Fruit fly (Drosophila melanogaster): Measurements from ENCODE around the gene CG33635.
A peak's percentile ranks its signal among the peaks of the same experiment; 100 is the strongest.

The CG33635 gene

DNA sequence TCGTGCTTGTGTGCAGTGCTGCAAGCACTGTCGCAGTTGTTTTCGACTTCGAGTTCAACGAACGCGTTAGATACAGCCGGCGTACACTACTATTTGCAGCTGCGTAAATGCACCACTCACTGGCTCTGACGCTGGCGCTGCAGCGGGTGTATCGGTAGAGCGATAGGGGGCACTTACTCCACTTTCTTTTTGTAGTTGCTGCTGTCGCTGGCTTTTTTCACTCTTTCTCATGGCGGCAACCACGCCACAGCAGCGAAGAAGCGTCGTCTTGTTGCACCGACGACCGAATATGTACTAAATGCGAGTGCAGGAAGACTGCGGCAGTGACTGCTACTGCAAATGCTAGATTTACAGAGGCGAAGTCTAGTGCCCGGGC, 37.0 kb downstream of the CG33635 start, which contains the start of gene CG4822 (continued):
- TF ChIP-seq gce (GFP tag; IDR thresholded peaks at IDR 0.05) (no peak), crc (GFP tag; optimal IDR thresholded peaks at IDR 0.05) (no peak), lov (optimal IDR thresholded peaks at IDR 0.05) (no peak), lov (GFP tag; IDR thresholded peaks at IDR 0.05) (0 out of 3 replicates have a peak, but pooled peaks have one; percentile 10), CG15514 (GFP tag; optimal IDR thresholded peaks at IDR 0.05) (no peak), Bteb2 (GFP tag; optimal IDR thresholded peaks at IDR 0.05) (no peak), crp (GFP tag; optimal IDR thresholded peaks at IDR 0.05) (no peak), gcm2 (GFP tag; optimal IDR thresholded peaks at IDR 0.05) (no peak), CG2129 (GFP tag; IDR thresholded peaks at IDR 0.05; ENCODE audit: partially characterized antibody) (no peak), ken (GFP tag; IDR thresholded peaks at IDR 0.05) (0 out of 3 replicates have a peak, but pooled peaks have one; percentile 32), CG15011 (GFP tag; optimal IDR thresholded peaks at IDR 0.05) (no peak), CG11560 (tag; IDR thresholded peaks at IDR 0.05) (no peak), zfh2 (GFP tag; optimal IDR thresholded peaks at IDR 0.05) (no peak), Scr (GFP tag; IDR thresholded peaks at IDR 0.05; ENCODE audit: partially characterized antibody) (no peak), CG17612 (GFP tag; IDR thresholded peaks at IDR 0.05) (no peak), ase (GFP tag; IDR thresholded peaks at IDR 0.05) (0 out of 3 replicates have a peak, but pooled peaks have one; percentile 21), luna (GFP tag; optimal IDR thresholded peaks at IDR 0.05) (no peak), Abd-B (GFP tag; optimal IDR thresholded peaks at IDR 0.05) (no peak), kah (GFP tag; optimal IDR thresholded peaks at IDR 0.05) (no peak), gsb (GFP tag; IDR thresholded peaks at IDR 0.05) (no peak; the same call in 1 of the 2 replicates), Nf-YA (GFP tag; IDR thresholded peaks at IDR 0.05) (no peak), Med (GFP tag) (peak; percentile 44), CG10543 (GFP tag; optimal IDR thresholded peaks at IDR 0.05) (no peak), GATAe (GFP tag; conservative IDR thresholded peaks at IDR 0.05) (no peak), CG31441 (GFP tag; IDR thresholded peaks at IDR 0.05) (no peak), cad (GFP tag; optimal IDR thresholded peaks at IDR 0.05) (no peak), ci (GFP tag; IDR thresholded peaks at IDR 0.05) (no peak), CG10654 (GFP tag; optimal IDR thresholded peaks at IDR 0.05) (no peak), Sin3A (optimal IDR thresholded peaks at IDR 0.05) (no peak), HmgD (GFP tag; optimal IDR thresholded peaks at IDR 0.05) (no peak), D (optimal IDR thresholded peaks at IDR 0.05) (no peak), D (GFP tag; optimal IDR thresholded peaks at IDR 0.05) (no peak), CG14014 (GFP tag; IDR thresholded peaks at IDR 0.05) (no peak), CG4617 (GFP tag; optimal IDR thresholded peaks at IDR 0.05; ENCODE audit: borderline replicate concordance) (no peak), CG4707 (GFP tag; optimal IDR thresholded peaks at IDR 0.05) (no peak)

DNA sequence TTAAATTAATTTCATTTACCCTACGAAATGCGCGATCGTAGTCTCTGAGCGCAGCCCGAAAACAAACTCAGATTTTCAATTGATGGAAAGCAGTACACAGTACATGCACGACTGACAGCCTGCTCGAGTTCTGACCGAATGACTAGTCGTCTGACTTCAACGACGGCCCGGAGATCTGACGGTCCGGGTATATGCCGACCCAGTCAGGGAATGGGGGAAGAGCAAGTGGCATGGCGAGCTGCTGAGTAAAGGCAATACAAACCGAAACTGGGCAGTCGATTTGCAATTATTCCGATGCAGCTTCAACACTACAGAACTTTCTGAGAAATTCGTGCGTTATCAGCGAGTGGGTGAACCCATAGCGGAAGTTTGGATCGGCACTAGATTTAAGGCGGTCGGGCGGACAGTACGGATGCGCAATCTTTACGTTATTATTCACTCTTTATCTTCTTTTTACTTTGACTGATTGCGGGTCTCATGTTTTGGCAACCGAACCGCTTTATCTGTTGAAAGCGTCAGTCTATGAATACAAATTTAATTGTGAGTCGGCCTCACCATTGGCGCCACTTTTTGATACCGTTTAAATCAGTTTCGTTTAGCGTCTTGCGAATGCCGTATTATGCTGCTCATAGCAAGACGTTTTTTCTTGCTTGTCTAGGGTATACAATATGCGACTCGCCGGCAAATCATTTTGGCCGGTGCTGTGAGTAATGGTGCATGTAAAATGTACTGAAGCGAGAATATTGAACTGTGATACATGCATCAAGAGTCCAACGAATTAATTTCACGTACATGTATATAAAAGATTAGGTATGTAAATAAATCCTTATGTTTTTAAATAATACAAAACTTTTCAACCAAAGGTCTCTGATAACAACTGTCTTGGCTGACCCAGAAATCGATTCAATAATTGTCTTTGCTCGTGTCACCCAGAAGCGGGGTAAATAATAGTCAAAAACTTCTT, 37.7 kb downstream of the CG33635 start:
- TF ChIP-seq CG10321 (GFP tag; IDR thresholded peaks at IDR 0.05) (no peak), CG34376 (GFP tag; optimal IDR thresholded peaks at IDR 0.05) (peak; percentile 81), D19B (GFP tag; optimal IDR thresholded peaks at IDR 0.05) (peak; percentile 97), row (GFP tag; IDR thresholded peaks at IDR 0.05) (peak; percentile 75), Sin3A (optimal IDR thresholded peaks at IDR 0.05) (no peak), Camta (GFP tag; optimal IDR thresholded peaks at IDR 0.05) (no peak), CG12391 (tag; optimal IDR thresholded peaks at IDR 0.05) (no peak), p53 (GFP tag; optimal IDR thresholded peaks at IDR 0.05) (no peak), Adf1 (GFP tag; IDR thresholded peaks at IDR 0.05) (no peak), pnt (GFP tag; optimal IDR thresholded peaks at IDR 0.05) (no peak), stc (GFP tag; IDR thresholded peaks at IDR 0.05) (no peak), Dek (tag; optimal IDR thresholded peaks at IDR 0.05) (no peak), CG11398 (GFP tag; optimal IDR thresholded peaks at IDR 0.05) (no peak), Nf-YB (GFP tag; optimal IDR thresholded peaks at IDR 0.05) (no peak), Trl (optimal IDR thresholded peaks at IDR 0.05) (no peak), Trl (GFP tag; optimal IDR thresholded peaks at IDR 0.05) (no peak), zfh1 (GFP tag; IDR thresholded peaks at IDR 0.05) (no peak), CG1024 (GFP tag; IDR thresholded peaks at IDR 0.05) (no peak), trh (GFP tag; optimal IDR thresholded peaks at IDR 0.05) (no peak)
